Worm (Caenorhabditis elegans) whole organism, late embryonic: ENCODE results near the gene F46B3.1.

ENCODE experiments used
- K09A11.1 ChIP-seq: sonication (generic microtip); optimal IDR thresholded peaks from 2 replicates; lab custom pipeline; 2017; ENCODE audit warnings: antibody characterized with exemption, mild to moderate bottlenecking, missing genetic modification characterization, missing compliant biosample characterization; ENCODE audit not compliant: insufficient read depth
- T23F11.4 ChIP-seq: fragments of 200-800 bp; sonication (Bioruptor generic); optimal IDR thresholded peaks from 2 replicates; lab custom pipeline; 2018; ENCODE audit warnings: mild to moderate bottlenecking, missing genetic modification characterization, missing compliant biosample characterization
- Y22D7AL.16 ChIP-seq: sonication (generic microtip); optimal IDR thresholded peaks from 2 replicates; lab custom pipeline; 2016; ENCODE audit warnings: missing genetic modification characterization, missing compliant biosample characterization
- ahr-1 ChIP-seq: sonication (generic microtip); optimal IDR thresholded peaks from 2 replicates; lab custom pipeline; 2016; ENCODE audit warnings: missing genetic modification characterization, missing compliant biosample characterization
- ama-1 ChIP-seq: fragments of 150-350 bp; optimal IDR thresholded peaks from 2 replicates; lab custom pipeline; 2014
- ceh-19 ChIP-seq: fragments of 200-800 bp; sonication (Bioruptor generic); optimal IDR thresholded peaks from 2 replicates; lab custom pipeline; 2018; ENCODE audit warnings: mild to moderate bottlenecking, missing genetic modification characterization, missing compliant biosample characterization
- ceh-22 ChIP-seq: sonication (generic microtip); optimal IDR thresholded peaks from 2 replicates; lab custom pipeline; 2017; ENCODE audit warnings: missing biosample characterization, missing genetic modification characterization
- ceh-24 ChIP-seq: sonication (generic microtip); optimal IDR thresholded peaks from 2 replicates; lab custom pipeline; 2016; ENCODE audit warnings: mild to moderate bottlenecking, missing genetic modification characterization, missing compliant biosample characterization
- ceh-30 ChIP-seq: fragments of 150-350 bp; optimal IDR thresholded peaks from 2 replicates; lab custom pipeline; 2014; ENCODE audit warnings: missing biosample characterization, missing genetic modification characterization
- ceh-31 ChIP-seq: sonication (generic microtip); optimal IDR thresholded peaks from 2 replicates; lab custom pipeline; 2016; ENCODE audit warnings: missing genetic modification characterization, missing compliant biosample characterization
- ceh-34 ChIP-seq: sonication (generic microtip); optimal IDR thresholded peaks from 2 replicates; lab custom pipeline; 2016; ENCODE audit warnings: mild to moderate bottlenecking, missing genetic modification characterization, missing compliant biosample characterization
- ceh-48 ChIP-seq: sonication (generic microtip); optimal IDR thresholded peaks from 2 replicates; lab custom pipeline; 2016; ENCODE audit warnings: missing genetic modification characterization, inconsistent platforms, missing compliant biosample characterization
- ceh-6 ChIP-seq: fragments of 200-800 bp; sonication (Bioruptor generic); optimal IDR thresholded peaks from 2 replicates; lab custom pipeline; 2018; ENCODE audit warnings: mild to moderate bottlenecking, missing genetic modification characterization, missing compliant biosample characterization
- ceh-9 ChIP-seq: sonication (generic microtip); optimal IDR thresholded peaks from 2 replicates; lab custom pipeline; 2016; ENCODE audit warnings: mild to moderate bottlenecking, missing genetic modification characterization, inconsistent platforms, missing compliant biosample characterization
- che-1 ChIP-seq: sonication (generic microtip); optimal IDR thresholded peaks from 2 replicates; lab custom pipeline; 2016; ENCODE audit warnings: mild to moderate bottlenecking, missing genetic modification characterization, missing compliant biosample characterization
- dmd-4 ChIP-seq: sonication (generic microtip); optimal IDR thresholded peaks from 2 replicates; lab custom pipeline; 2016; ENCODE audit warnings: borderline replicate concordance, missing genetic modification characterization, missing compliant biosample characterization
- elt-2 ChIP-seq: sonication (generic microtip); optimal IDR thresholded peaks from 2 replicates; lab custom pipeline; 2016; ENCODE audit warnings: missing genetic modification reagents, missing genetic modification characterization, missing compliant biosample characterization
- elt-4 ChIP-seq: sonication (generic microtip); optimal IDR thresholded peaks from 2 replicates; lab custom pipeline; 2016; ENCODE audit warnings: missing genetic modification characterization, missing compliant biosample characterization
- ets-4 ChIP-seq: sonication (generic microtip); optimal IDR thresholded peaks from 2 replicates; lab custom pipeline; 2016; ENCODE audit warnings: missing genetic modification characterization, missing compliant biosample characterization
- fax-1 ChIP-seq: sonication (generic microtip); optimal IDR thresholded peaks from 2 replicates; lab custom pipeline; 2016; ENCODE audit warnings: missing genotype, missing genetic modification characterization, missing compliant biosample characterization
- fkh-6 ChIP-seq: sonication (generic microtip); optimal IDR thresholded peaks from 2 replicates; lab custom pipeline; 2016; ENCODE audit warnings: missing genetic modification characterization, missing compliant biosample characterization
- gmeb-2 ChIP-seq: sonication (generic microtip); optimal IDR thresholded peaks from 2 replicates; lab custom pipeline; 2016; ENCODE audit warnings: missing genetic modification characterization, inconsistent platforms, missing compliant biosample characterization
- hlh-13 ChIP-seq: fragments of 200-800 bp; sonication (Bioruptor generic); optimal IDR thresholded peaks from 2 replicates; lab custom pipeline; 2018; ENCODE audit warnings: mild to moderate bottlenecking, missing genetic modification characterization, missing compliant biosample characterization
- hlh-15 ChIP-seq: sonication (generic microtip); optimal IDR thresholded peaks from 2 replicates; lab custom pipeline; 2016; ENCODE audit warnings: missing genetic modification characterization, missing compliant biosample characterization
- hlh-30 ChIP-seq: sonication (generic microtip); optimal IDR thresholded peaks from 2 replicates; lab custom pipeline; 2017; ENCODE audit warnings: antibody characterized with exemption, missing genetic modification characterization, missing compliant biosample characterization; ENCODE audit not compliant: insufficient read depth
- hlh-6 ChIP-seq: sonication (generic microtip); optimal IDR thresholded peaks from 2 replicates; lab custom pipeline; 2016; ENCODE audit warnings: missing genotype, missing genetic modification characterization, missing compliant biosample characterization
- lim-6 ChIP-seq: sonication (generic microtip); optimal IDR thresholded peaks from 2 replicates; lab custom pipeline; 2016; ENCODE audit warnings: missing genetic modification characterization, missing compliant biosample characterization
- mec-3 ChIP-seq: sonication (generic microtip); optimal IDR thresholded peaks from 2 replicates; lab custom pipeline; 2016; ENCODE audit warnings: borderline replicate concordance, missing genetic modification characterization, missing compliant biosample characterization
- nhr-11 ChIP-seq: fragments of 150-350 bp; optimal IDR thresholded peaks from 2 replicates; lab custom pipeline; 2014; ENCODE audit warnings: missing biosample characterization, missing genetic modification characterization
- nhr-232 ChIP-seq: sonication (generic microtip); optimal IDR thresholded peaks from 2 replicates; lab custom pipeline; 2016; ENCODE audit warnings: missing genetic modification characterization, missing compliant biosample characterization
- npax-4 ChIP-seq: sonication (generic microtip); optimal IDR thresholded peaks from 2 replicates; lab custom pipeline; 2016; ENCODE audit warnings: missing genetic modification characterization, missing compliant biosample characterization
- odd-2 ChIP-seq: sonication (generic microtip); optimal IDR thresholded peaks from 2 replicates; lab custom pipeline; 2017; ENCODE audit warnings: antibody characterized with exemption, mild to moderate bottlenecking, missing genetic modification characterization, missing compliant biosample characterization
- pax-1 ChIP-seq: fragments of 150-350 bp; optimal IDR thresholded peaks from 2 replicates; lab custom pipeline; 2014; ENCODE audit warnings: missing biosample characterization, missing genetic modification characterization
- pha-2 ChIP-seq: sonication (generic microtip); optimal IDR thresholded peaks from 2 replicates; lab custom pipeline; 2017; ENCODE audit warnings: mild to moderate bottlenecking, missing genetic modification characterization, missing compliant biosample characterization
- ref-2 ChIP-seq: sonication (generic microtip); optimal IDR thresholded peaks from 2 replicates; lab custom pipeline; 2016; ENCODE audit warnings: missing genetic modification characterization, missing compliant biosample characterization
- rnt-1 ChIP-seq: sonication (generic microtip); optimal IDR thresholded peaks from 2 replicates; lab custom pipeline; 2016; ENCODE audit warnings: missing genetic modification characterization, missing compliant biosample characterization
- sox-2 ChIP-seq: fragments of 200-800 bp; sonication (Bioruptor generic); IDR thresholded peaks from 2 replicates; pipeline ENCODE4 v1.3.6; 2022; ENCODE audit warnings: missing genetic modification reagents, missing genetic modification characterization, missing compliant biosample characterization
- sox-4 ChIP-seq: sonication (generic microtip); optimal IDR thresholded peaks from 2 replicates; lab custom pipeline; 2017; ENCODE audit warnings: mild to moderate bottlenecking, missing genetic modification characterization, inconsistent platforms, missing compliant biosample characterization
- tbx-7 ChIP-seq: sonication (generic microtip); optimal IDR thresholded peaks from 2 replicates; lab custom pipeline; 2016; ENCODE audit warnings: missing genotype, missing genetic modification characterization, missing compliant biosample characterization
- ttx-3 ChIP-seq: sonication (generic microtip); optimal IDR thresholded peaks from 2 replicates; lab custom pipeline; 2016; ENCODE audit warnings: missing genetic modification reagents, missing genetic modification characterization, missing compliant biosample characterization
- unc-42 ChIP-seq: sonication (generic microtip); optimal IDR thresholded peaks from 2 replicates; lab custom pipeline; 2016; ENCODE audit warnings: missing genotype, missing genetic modification characterization, missing compliant biosample characterization
- unc-86 ChIP-seq: sonication (generic microtip); optimal IDR thresholded peaks from 2 replicates; lab custom pipeline; 2016; ENCODE audit warnings: missing genetic modification characterization, missing compliant biosample characterization

Gene F46B3.1

DNA sequence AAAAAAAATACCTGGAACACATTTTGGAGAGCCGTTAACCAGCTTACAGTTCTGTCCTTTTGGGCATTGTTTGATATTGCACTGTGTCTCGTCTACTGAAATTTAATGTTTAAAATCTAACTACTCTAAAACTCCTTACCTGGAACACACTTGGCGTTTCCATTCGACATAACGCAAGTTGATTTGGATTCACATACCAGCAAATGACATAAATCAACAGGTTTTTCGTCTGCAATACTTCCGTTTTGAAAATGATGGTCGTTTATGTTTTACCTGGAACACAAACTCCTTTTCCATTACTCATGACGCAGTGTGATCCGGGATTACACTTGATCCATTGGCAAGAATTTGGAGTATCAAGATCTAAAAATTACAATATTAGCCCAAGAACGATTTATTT, 28.3 kb upstream of the F46B3.1 start:
- TF ChIP-seq gmeb-2 (no peak), tbx-7 (tag; lab: Kevin White, UChicago) (no peak), ttx-3 (tag; lab: Kevin White, UChicago) (no peak), hlh-13 (GFP tag; lab: Kevin White, UChicago) (no peak), elt-2 (tag; lab: Kevin White, UChicago) (no peak)

DNA sequence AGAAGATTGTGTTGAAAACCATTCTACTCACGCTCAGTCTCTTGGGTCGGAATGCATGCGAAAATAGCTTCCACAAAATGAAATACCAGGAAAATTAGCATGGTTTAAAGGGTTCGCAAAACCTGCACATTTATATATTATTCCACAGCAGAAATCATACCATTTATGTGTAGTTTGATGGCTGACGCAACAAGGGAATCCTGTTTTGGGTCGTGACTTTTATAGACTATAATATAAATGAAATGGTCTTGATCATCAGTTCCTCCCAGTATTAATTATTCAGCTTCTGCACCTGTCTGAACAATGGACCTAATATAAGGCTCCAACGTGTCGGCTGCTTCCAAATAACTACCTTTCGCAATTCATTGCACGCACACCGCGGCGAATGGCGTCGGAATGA, 26.1 kb upstream of the F46B3.1 start, which contains the start of gene F46B3.8:
Gene F46B3.8 (minus strand): TSS at position 101 of the 400 bp plus-strand sequence.
- TF ChIP-seq ceh-48 (tag; lab: Kevin White, UChicago): no peak
- no peak for TF ChIP-seq pha-2 (tag; lab: Kevin White, UChicago)
- no peak for TF ChIP-seq che-1 (tag; lab: Kevin White, UChicago)
- TF ChIP-seq fax-1 (tag; lab: Kevin White, UChicago): no peak
- no peak for TF ChIP-seq npax-4 (tag; lab: Kevin White, UChicago)
- no peak for TF ChIP-seq mec-3 (tag; lab: Kevin White, UChicago)
- TF ChIP-seq unc-86 (tag; lab: Kevin White, UChicago): no peak
- no peak for TF ChIP-seq hlh-13 (GFP tag; lab: Kevin White, UChicago)
- no peak for TF ChIP-seq ceh-19 (GFP tag; lab: Kevin White, UChicago)
- no peak for TF ChIP-seq lim-6 (tag; lab: Kevin White, UChicago)
- no peak for TF ChIP-seq unc-42
- TF ChIP-seq rnt-1 (tag; lab: Kevin White, UChicago): no peak
- no peak for TF ChIP-seq hlh-30 (tag; lab: Kevin White, UChicago)
- no peak for TF ChIP-seq K09A11.1 (tag; lab: Kevin White, UChicago)
- TF ChIP-seq ahr-1 (tag; lab: Kevin White, UChicago): no peak
- no peak for TF ChIP-seq nhr-232
- no peak for TF ChIP-seq ceh-6 (GFP tag; lab: Kevin White, UChicago)
- no peak for TF ChIP-seq hlh-15 (tag; lab: Kevin White, UChicago)

DNA sequence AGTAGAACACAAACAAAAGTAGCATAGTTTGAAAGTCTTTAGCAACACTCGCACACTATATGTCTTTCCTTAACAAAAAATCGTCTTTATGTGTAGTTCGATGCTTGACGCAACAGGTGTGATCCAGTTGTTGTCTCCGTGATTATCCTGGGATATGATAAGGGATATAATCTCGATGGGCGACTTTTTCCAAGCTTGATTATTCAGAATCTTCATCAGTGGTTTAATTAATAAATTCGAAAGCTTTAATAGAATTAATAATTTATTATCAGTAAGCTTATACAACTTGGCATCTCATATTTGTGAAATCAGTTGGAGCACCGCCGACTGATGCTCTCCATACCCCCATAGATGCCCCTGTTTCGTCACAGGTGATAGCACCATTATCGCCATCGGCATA, 21.7 kb upstream of the F46B3.1 start, which contains the start of gene F46B3.7:
Gene F46B3.7 (minus strand): TSS at position 101 of the 400 bp plus-strand sequence.
- TF ChIP-seq pax-1 (no peak), sox-2 (GFP tag; lab: Robert Waterston, UW) (no peak), sox-4 (tag; lab: Kevin White, UChicago) (no peak), elt-4 (tag; lab: Kevin White, UChicago) (no peak), fkh-6 (tag; lab: Kevin White, UChicago) (no peak), unc-86 (tag; lab: Kevin White, UChicago) (no peak), K09A11.1 (tag; lab: Kevin White, UChicago) (no peak), ceh-6 (GFP tag; lab: Kevin White, UChicago) (no peak), ref-2 (tag; lab: Kevin White, UChicago) (no peak), nhr-232 (no peak), ttx-3 (tag; lab: Kevin White, UChicago) (no peak), odd-2 (tag; lab: Kevin White, UChicago) (no peak), ets-4 (tag; lab: Kevin White, UChicago) (no peak), fax-1 (tag; lab: Kevin White, UChicago) (no peak), ceh-22 (tag; lab: Kevin White, UChicago) (no peak), nhr-11 (tag; lab: Kevin White, UChicago) (no peak)
- TF ChIP-seq, all 69 proteins: peak for 0

DNA sequence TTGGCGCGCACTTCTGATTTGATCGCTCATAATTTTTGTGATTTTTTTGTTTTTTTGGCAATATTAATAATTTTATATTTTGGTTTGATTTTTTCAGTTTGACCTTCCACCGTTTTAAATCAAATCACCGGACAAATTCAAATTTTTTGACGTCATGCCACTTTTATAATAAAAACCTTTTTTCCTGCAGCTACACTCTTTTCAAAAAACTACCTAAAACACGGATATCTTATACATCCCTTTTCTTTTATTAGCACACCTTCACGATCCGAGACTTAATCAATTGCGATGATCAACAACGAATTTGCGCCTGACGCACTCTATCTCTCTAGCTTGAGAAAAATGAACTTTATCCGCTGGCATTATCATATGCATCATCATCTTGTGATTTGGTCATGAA, 12.5 kb upstream of the F46B3.1 start, which contains the start of gene grd-2:
Gene grd-2 (plus strand): TSS at position 301 of the 400 bp plus-strand sequence.
- TF ChIP-seq dmd-4 (no peak), ceh-9 (tag; lab: Kevin White, UChicago) (no peak), ceh-31 (tag; lab: Kevin White, UChicago) (no peak), ama-1 (lab: Kevin White, UChicago) (no peak), T23F11.4 (GFP tag; lab: Kevin White, UChicago) (no peak), ets-4 (tag; lab: Kevin White, UChicago) (no peak), ceh-34 (tag; lab: Kevin White, UChicago) (no peak), nhr-232 (no peak), mec-3 (tag; lab: Kevin White, UChicago) (no peak), ceh-24 (tag; lab: Kevin White, UChicago) (no peak), gmeb-2 (no peak), ceh-30 (tag; lab: Kevin White, UChicago) (no peak), hlh-6 (no peak), ceh-48 (tag; lab: Kevin White, UChicago) (no peak), elt-4 (tag; lab: Kevin White, UChicago) (no peak), nhr-11 (tag; lab: Kevin White, UChicago) (no peak), Y22D7AL.16 (tag; lab: Kevin White, UChicago) (no peak)
